Fruit fly (Drosophila melanogaster) whole organism: Measurements from ENCODE around the gene CG5194.

ENCODE experiments used
- Dll ChIP-seq: fragments of >200 bp; optimal IDR thresholded peaks from 2 replicates; lab custom pipeline; 2017
- pan ChIP-seq: fragments of >200 bp; optimal IDR thresholded peaks from 2 replicates; lab custom pipeline; 2017

DNA sequence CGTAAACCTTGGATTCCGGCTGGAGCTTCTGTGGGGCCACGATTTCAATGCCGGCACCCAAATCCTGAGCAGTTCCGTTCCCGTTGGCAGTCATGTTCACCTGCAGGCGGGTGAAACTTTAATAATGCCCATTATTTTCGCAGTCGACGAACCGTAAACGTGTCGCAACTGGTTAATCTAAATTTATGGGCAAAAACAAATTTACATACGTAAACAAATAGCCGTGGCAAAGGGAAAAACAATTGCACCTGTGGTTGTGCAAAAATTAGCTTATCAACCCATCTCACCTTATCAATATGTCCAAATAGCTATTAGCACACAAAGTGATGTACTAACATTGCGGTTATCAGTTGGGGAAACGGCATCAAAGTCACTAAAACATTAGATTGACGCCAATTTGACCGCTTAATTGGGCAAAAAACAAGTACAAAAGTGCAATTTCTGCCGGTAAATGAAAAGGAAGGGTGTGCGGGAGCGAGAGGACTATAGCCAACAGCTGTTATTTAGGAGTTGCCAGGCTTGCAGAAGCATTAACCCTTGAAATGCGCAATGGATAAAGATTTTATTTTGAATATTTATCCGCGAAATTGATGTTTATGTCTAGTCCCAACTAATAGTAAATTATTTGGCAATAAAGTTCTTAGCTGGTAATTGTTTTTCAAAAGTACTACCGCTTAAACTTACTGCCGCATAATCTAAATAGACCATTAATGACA, 24.3 kb downstream of the CG5194 start:
- TF ChIP-seq pan (lab: Kevin White, UChicago) (no peak), Dll (lab: Kevin White, UChicago) (no peak)
